Worm (Caenorhabditis elegans) whole organism, early embryonic: ENCODE measurements around the gene cyp-33A1.

Source experiments
- B0310.2 ChIP-seq: sonication (generic microtip); optimal IDR thresholded peaks from 2 replicates; lab custom pipeline; 2016; ENCODE audit warnings: mild to moderate bottlenecking, missing genetic modification characterization, missing compliant biosample characterization
- F13C5.2 ChIP-seq: sonication (generic microtip); optimal IDR thresholded peaks from 2 replicates; lab custom pipeline; 2017; ENCODE audit warnings: mild to moderate bottlenecking, missing genetic modification characterization, inconsistent platforms, missing compliant biosample characterization
- aly-1 ChIP-seq: sonication (generic microtip); optimal IDR thresholded peaks from 2 replicates; lab custom pipeline; 2016; ENCODE audit warnings: missing genetic modification characterization, missing compliant biosample characterization
- ama-1 ChIP-seq: fragments of 150-350 bp; optimal IDR thresholded peaks from 2 replicates; lab custom pipeline; 2014
- ceh-13 ChIP-seq: fragments of 200-800 bp; sonication (Bioruptor generic); optimal IDR thresholded peaks from 2 replicates; lab custom pipeline; 2018; ENCODE audit warnings: mild to moderate bottlenecking, missing genetic modification characterization, missing compliant biosample characterization
- ceh-36 ChIP-seq: sonication (generic microtip); optimal IDR thresholded peaks from 2 replicates; lab custom pipeline; 2016; ENCODE audit warnings: missing genetic modification characterization, inconsistent platforms, missing compliant biosample characterization
- ets-7 ChIP-seq: sonication (generic microtip); optimal IDR thresholded peaks from 2 replicates; lab custom pipeline; 2016; ENCODE audit warnings: missing genotype, missing genetic modification characterization, missing compliant biosample characterization
- flt-1 ChIP-seq: fragments of 200-800 bp; sonication (Bioruptor generic); IDR thresholded peaks from 2 replicates; pipeline ENCODE4 v1.3.6; 2022; ENCODE audit warnings: missing genetic modification characterization, missing compliant biosample characterization
- hmbx-1 ChIP-seq: sonication (generic microtip); optimal IDR thresholded peaks from 2 replicates; lab custom pipeline; 2016; ENCODE audit warnings: mild to moderate bottlenecking, missing genetic modification characterization, missing compliant biosample characterization
- hmg-4 ChIP-seq: fragments of 200-800 bp; sonication (Bioruptor generic); optimal IDR thresholded peaks from 2 replicates; lab custom pipeline; 2018; ENCODE audit warnings: mild to moderate bottlenecking, missing genetic modification characterization, missing compliant biosample characterization
- hnd-1 ChIP-seq: sonication (generic microtip); optimal IDR thresholded peaks from 2 replicates; lab custom pipeline; 2016; ENCODE audit warnings: missing genetic modification characterization, missing compliant biosample characterization
- pes-1 ChIP-seq: fragments of 200-800 bp; sonication (Bioruptor generic); IDR thresholded peaks from 2 replicates; pipeline ENCODE4 v1.3.6; 2022; ENCODE audit warnings: missing genetic modification reagents, missing genetic modification characterization, missing compliant biosample characterization
- scrt-1 ChIP-seq: fragments of 200-800 bp; sonication (Bioruptor generic); IDR thresholded peaks from 2 replicates; pipeline ENCODE4 v1.3.6; 2022; ENCODE audit warnings: missing genetic modification characterization, missing compliant biosample characterization
- sea-1 ChIP-seq: fragments of 200-800 bp; sonication (Bioruptor generic); conservative IDR thresholded peaks from 2 replicates; pipeline ENCODE4 v1.3.6; 2022; ENCODE audit warnings: missing genetic modification characterization, missing compliant biosample characterization
- tbx-11 ChIP-seq: fragments of 200-800 bp; sonication (Bioruptor generic); IDR thresholded peaks from 2 replicates; pipeline ENCODE4 v1.3.6; 2022; ENCODE audit warnings: missing genetic modification characterization, missing compliant biosample characterization
- tbx-37 ChIP-seq: fragments of 200-800 bp; sonication (Bioruptor generic); conservative IDR thresholded peaks from 2 replicates; pipeline ENCODE4 v1.3.6; 2022; ENCODE audit warnings: missing genetic modification reagents, missing genetic modification characterization, missing compliant biosample characterization
- tra-4 ChIP-seq: sonication (generic microtip); optimal IDR thresholded peaks from 2 replicates; lab custom pipeline; 2017; ENCODE audit warnings: missing genetic modification characterization, missing compliant biosample characterization

Gene cyp-33A1

DNA sequence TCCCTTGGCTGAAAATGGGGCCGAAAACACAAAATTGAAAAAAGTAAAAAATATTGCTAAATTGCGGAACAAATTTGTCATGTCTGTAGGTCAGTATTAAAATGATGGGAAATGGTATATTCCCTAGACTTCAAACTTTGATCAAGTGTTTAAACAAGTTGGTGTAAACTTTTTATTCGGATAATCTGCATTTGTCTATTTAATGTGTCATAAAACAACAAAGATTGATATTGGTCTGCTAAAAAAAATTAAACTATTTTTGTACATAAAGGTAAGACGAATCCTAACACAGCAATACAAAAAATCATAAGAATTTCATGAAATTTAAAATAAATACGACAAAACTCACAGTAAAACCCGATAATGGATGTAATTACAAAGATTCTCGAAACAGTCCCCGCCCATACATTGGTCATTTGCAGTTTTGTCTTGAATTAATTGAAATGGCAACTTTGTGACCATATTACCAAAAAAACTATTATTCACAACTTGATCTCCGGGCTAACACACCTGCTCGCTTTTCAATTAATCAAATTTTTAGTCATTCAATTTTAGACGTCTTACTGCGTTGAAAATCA is 42.8 kb upstream of the cyp-33A1 start, which contains the start of the genes ZK105.6 and ZK105.8:
TSS of gene ZK105.6 (minus strand) at position 101 of the 578 bp plus-strand sequence.
TSS of gene ZK105.8 (plus strand) at position 528 of the 578 bp plus-strand sequence.
- TF ChIP-seq tra-4 (tag; lab: Kevin White, UChicago) (no peak), hnd-1 (no peak), ceh-36 (tag; lab: Kevin White, UChicago) (no peak), F13C5.2 (no peak), flt-1 (GFP tag; lab: Robert Waterston, UW) (no peak)

DNA sequence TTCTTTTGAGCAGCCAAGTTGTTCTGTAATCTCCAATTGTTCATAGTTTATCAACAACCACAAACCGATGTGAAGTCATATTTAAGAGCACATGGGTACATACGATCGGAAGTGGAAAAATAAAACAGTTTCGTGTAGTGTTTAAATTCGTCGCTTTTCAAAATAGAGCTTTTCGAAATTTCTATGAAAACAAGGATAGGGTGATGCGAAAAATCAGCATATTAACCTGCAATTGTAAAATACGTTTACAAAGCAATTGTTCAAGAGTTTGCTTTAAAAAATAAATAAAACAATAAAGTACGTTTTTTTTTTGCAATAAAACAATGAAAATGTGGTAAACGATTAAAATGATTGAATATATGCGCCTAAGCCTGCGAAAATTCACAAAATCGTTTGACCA is 40.7 kb upstream of the cyp-33A1 start, which contains the start of gene ZK105.14:
TSS of gene ZK105.14 (minus strand) at position 101 of the 400 bp plus-strand sequence.
- TF ChIP-seq pes-1 (GFP tag; lab: Robert Waterston, UW) (no peak), hmg-4 (GFP tag; lab: Kevin White, UChicago) (no peak), ets-7 (tag; lab: Kevin White, UChicago) (no peak), aly-1 (tag; lab: Kevin White, UChicago) (no peak), tbx-11 (GFP tag; lab: Robert Waterston, UW) (no peak), ceh-36 (tag; lab: Kevin White, UChicago) (no peak), hmbx-1 (no peak), flt-1 (GFP tag; lab: Robert Waterston, UW) (no peak), sea-1 (GFP tag; lab: Robert Waterston, UW) (no peak), scrt-1 (no peak), ama-1 (lab: Kevin White, UChicago) (no peak), F13C5.2 (no peak), B0310.2 (no peak), ceh-13 (GFP tag; lab: Kevin White, UChicago) (no peak), tbx-37 (no peak), tra-4 (tag; lab: Kevin White, UChicago) (no peak), hnd-1 (no peak)

DNA sequence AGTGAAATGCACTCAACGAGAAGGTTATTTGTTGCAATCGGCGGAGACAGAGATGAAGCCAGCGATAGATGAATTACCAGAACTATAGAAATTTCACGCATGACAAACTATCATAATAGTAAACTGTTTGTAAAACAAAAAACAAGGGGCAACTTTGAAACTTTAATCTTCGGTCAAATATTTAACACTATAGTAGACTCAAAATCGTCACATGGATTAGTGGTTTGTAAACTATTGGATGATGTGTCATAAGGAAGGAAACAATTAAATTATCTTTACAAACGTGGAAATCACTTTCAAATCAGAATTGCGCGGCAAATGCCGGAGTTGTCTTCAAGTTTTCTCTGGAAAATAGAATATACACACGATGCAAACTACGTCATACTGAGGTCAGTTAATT is 36.4 kb upstream of the cyp-33A1 start, which contains the start of gene ZK105.5:
TSS of gene ZK105.5 (minus strand) at position 101 of the 400 bp plus-strand sequence.
- TF ChIP-seq tbx-11 (GFP tag; lab: Robert Waterston, UW), result no peak
- TF ChIP-seq sea-1 (GFP tag; lab: Robert Waterston, UW), result no peak
- TF ChIP-seq hmbx-1, result no peak
- no peak for TF ChIP-seq scrt-1
- TF ChIP-seq aly-1 (tag; lab: Kevin White, UChicago), result no peak
- no peak for TF ChIP-seq hmg-4 (GFP tag; lab: Kevin White, UChicago)
- no peak for TF ChIP-seq ceh-36 (tag; lab: Kevin White, UChicago)
- TF ChIP-seq flt-1 (GFP tag; lab: Robert Waterston, UW), result no peak
- TF ChIP-seq F13C5.2, result no peak
- TF ChIP-seq B0310.2, result no peak
- no peak for TF ChIP-seq tbx-37
- TF ChIP-seq hnd-1, result no peak
- no peak for TF ChIP-seq tra-4 (tag; lab: Kevin White, UChicago)

DNA sequence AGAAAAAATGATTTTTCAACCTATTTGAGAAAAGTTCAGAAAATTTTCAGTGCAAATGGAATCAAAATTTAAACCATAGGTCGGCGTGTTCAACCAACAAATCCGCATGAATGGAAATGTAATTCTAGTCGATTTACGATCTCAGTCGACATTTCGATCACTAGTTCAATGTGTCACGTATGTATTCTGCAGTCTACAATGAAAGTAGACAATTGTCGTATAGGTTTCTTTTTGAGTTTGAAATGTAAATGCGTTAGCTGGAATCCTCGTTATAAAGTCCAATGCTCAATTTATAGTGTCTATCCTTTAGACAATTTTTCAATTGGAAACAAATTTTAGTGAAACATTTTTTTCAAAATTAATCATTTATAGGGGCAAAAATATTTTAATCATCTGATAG is 34.8 kb upstream of the cyp-33A1 start, which contains the start of gene ZK105.12:
TSS of gene ZK105.12 (minus strand) at position 101 of the 400 bp plus-strand sequence.
- TF ChIP-seq scrt-1, result no peak

DNA sequence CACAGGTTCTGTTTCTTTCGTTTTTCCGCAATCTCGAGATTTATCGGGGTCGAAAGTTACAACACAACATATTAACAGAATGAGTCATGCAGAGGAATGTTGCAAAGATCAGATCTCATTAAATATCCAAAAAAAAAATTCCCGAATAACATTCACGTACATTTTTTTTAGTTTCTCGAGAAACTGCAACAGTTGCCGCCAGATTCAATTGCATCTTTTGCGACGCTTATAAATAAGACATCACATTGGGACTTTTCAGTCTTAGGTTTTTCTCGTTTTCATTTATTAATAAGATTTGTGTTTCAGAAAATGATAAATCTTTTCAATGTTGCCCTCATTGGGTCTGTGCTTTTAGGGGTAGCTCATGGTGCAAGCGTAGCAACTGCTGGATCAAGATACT is 32.4 kb upstream of the cyp-33A1 start, which contains the start of gene ZK105.1:
TSS of gene ZK105.1 (plus strand) at position 301 of the 400 bp plus-strand sequence.
- TF ChIP-seq sea-1 (GFP tag; lab: Robert Waterston, UW) (no peak), ceh-13 (GFP tag; lab: Kevin White, UChicago) (no peak), hnd-1 (no peak), pes-1 (GFP tag; lab: Robert Waterston, UW) (no peak), ets-7 (tag; lab: Kevin White, UChicago) (no peak), hmbx-1 (no peak), ceh-36 (tag; lab: Kevin White, UChicago) (no peak), ama-1 (lab: Kevin White, UChicago) (no peak), hmg-4 (GFP tag; lab: Kevin White, UChicago) (no peak), tra-4 (tag; lab: Kevin White, UChicago) (no peak), tbx-37 (no peak), flt-1 (GFP tag; lab: Robert Waterston, UW) (no peak), aly-1 (tag; lab: Kevin White, UChicago) (no peak), scrt-1 (no peak), B0310.2 (no peak), tbx-11 (GFP tag; lab: Robert Waterston, UW) (no peak), F13C5.2 (no peak)

DNA sequence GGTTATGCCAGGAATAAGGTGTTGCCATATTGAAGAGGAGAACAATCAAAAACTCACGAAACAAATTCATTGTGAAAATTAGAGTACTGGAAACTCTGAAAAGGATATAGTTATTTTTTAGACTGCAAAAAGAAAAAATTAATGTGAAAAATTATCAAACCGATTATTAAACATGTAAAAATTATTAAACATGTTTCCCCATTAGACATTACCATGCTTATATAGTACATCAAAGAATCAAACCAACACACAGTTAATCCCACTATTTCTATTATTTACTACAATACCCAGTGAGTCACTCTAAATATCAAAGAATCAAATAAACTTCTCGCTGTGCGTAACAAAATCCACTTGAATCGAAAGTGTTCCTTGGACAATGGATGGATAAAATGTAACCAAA is 31.8 kb upstream of the cyp-33A1 start, which contains the start of gene ZK105.13:
TSS of gene ZK105.13 (minus strand) at position 101 of the 400 bp plus-strand sequence.
- TF ChIP-seq hmg-4 (GFP tag; lab: Kevin White, UChicago) (no peak), ceh-13 (GFP tag; lab: Kevin White, UChicago) (no peak), tbx-11 (GFP tag; lab: Robert Waterston, UW) (no peak), tbx-37 (no peak), F13C5.2 (no peak), ets-7 (tag; lab: Kevin White, UChicago) (no peak), ama-1 (lab: Kevin White, UChicago) (no peak), scrt-1 (no peak), ceh-36 (tag; lab: Kevin White, UChicago) (no peak)

DNA sequence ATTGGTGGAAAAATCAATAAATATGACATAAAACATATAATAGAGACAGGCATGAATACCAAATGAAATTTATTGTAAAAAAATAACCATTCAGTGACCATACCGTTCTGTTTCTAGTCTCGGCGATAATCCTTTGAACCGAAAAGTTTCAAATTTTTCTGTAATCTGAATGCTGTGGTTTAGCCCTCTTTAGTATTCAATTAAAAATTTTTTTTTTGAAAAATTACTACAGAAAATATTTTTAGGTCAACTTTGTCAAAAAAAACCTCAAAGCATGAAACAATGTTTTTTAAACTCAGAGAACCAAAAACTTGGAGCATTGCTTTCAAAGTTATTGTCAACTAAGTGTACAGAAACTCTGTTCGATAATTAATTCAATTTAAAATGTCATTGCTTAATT is 27.3 kb upstream of the cyp-33A1 start, which contains the start of gene ZK105.11:
TSS of gene ZK105.11 (minus strand) at position 101 of the 400 bp plus-strand sequence.
- TF ChIP-seq sea-1 (GFP tag; lab: Robert Waterston, UW) (no peak), ceh-36 (tag; lab: Kevin White, UChicago) (no peak), hnd-1 (no peak), tbx-11 (GFP tag; lab: Robert Waterston, UW) (no peak), F13C5.2 (no peak), tra-4 (tag; lab: Kevin White, UChicago) (no peak), ets-7 (tag; lab: Kevin White, UChicago) (no peak), ceh-13 (GFP tag; lab: Kevin White, UChicago) (no peak), hmg-4 (GFP tag; lab: Kevin White, UChicago) (no peak), B0310.2 (no peak), scrt-1 (no peak), pes-1 (GFP tag; lab: Robert Waterston, UW) (no peak), tbx-37 (no peak), flt-1 (GFP tag; lab: Robert Waterston, UW) (no peak), hmbx-1 (no peak), ama-1 (lab: Kevin White, UChicago) (no peak), aly-1 (tag; lab: Kevin White, UChicago) (no peak)
